Fruit fly (Drosophila melanogaster) whole organism, embryonic: Measurements from ENCODE around the gene moody.

ENCODE experiments used
- Atf-2 ChIP-seq: fragments of 200-800 bp; sonication (Bioruptor generic); optimal IDR thresholded peaks from 2 replicates; lab custom pipeline; 2016; ENCODE audit warnings: missing biosample characterization, missing genetic modification characterization
- CG10543 ChIP-seq: fragments of 200-800 bp; sonication (Bioruptor generic); optimal IDR thresholded peaks from 3 replicates; lab custom pipeline; 2017; ENCODE audit warnings: missing biosample characterization, mild to moderate bottlenecking, missing genetic modification characterization, moderate library complexity
- CG10654 ChIP-seq: fragments of 200-800 bp; sonication (Bioruptor generic); optimal IDR thresholded peaks from 2 replicates; lab custom pipeline; 2016; ENCODE audit warnings: missing biosample characterization, missing genetic modification characterization
- CG10959 ChIP-seq: fragments of 200-800 bp; sonication (Bioruptor generic); IDR thresholded peaks from 2 replicates; pipeline ENCODE4 v1.3.6; 2022; ENCODE audit warnings: missing biosample characterization, missing genetic modification characterization
- CG11085 ChIP-seq: fragments of 200-800 bp; sonication (Bioruptor generic); IDR thresholded peaks from 2 replicates; pipeline ENCODE4 v1.3.6; 2022; ENCODE audit warnings: missing biosample characterization, missing genetic modification characterization
- CG12219 ChIP-seq: fragments of 200-800 bp; sonication (Bioruptor generic); optimal IDR thresholded peaks from 3 replicates; lab custom pipeline; 2018; ENCODE audit warnings: missing biosample characterization, mild to moderate bottlenecking, missing genetic modification characterization
- CG13624 ChIP-seq: fragments of 200-800 bp; sonication (Bioruptor generic); optimal IDR thresholded peaks from 2 replicates; lab custom pipeline; 2016; ENCODE audit warnings: missing biosample characterization, missing genetic modification characterization
- CG14014 ChIP-seq: fragments of 200-800 bp; sonication (Bioruptor generic); IDR thresholded peaks from 2 replicates; pipeline ENCODE4 v1.3.6; 2022; ENCODE audit warnings: missing biosample characterization, missing genetic modification characterization
- CG14710 ChIP-seq: fragments of 200-800 bp; sonication (Bioruptor generic); optimal IDR thresholded peaks from 3 replicates; lab custom pipeline; 2019; ENCODE audit warnings: missing biosample characterization, mild to moderate bottlenecking, missing genetic modification characterization, moderate library complexity
- CG17328 ChIP-seq: fragments of 200-800 bp; sonication (Bioruptor generic); IDR thresholded peaks from 2 replicates; pipeline ENCODE4 v1.3.6; 2022; ENCODE audit warnings: missing biosample characterization, missing genetic modification characterization
- CG2116 ChIP-seq: fragments of 200-800 bp; sonication (Bioruptor generic); optimal IDR thresholded peaks from 3 replicates; lab custom pipeline; 2018; ENCODE audit warnings: missing biosample characterization, mild to moderate bottlenecking, missing genetic modification characterization
- CG2889 ChIP-seq: fragments of 200-800 bp; sonication (Bioruptor generic); IDR thresholded peaks from 3 replicates; pipeline ENCODE4 v1.3.6; 2022; ENCODE audit warnings: missing biosample characterization, missing genetic modification characterization
- CG30403 ChIP-seq: fragments of 200-800 bp; sonication (Bioruptor generic); optimal IDR thresholded peaks from 3 replicates; lab custom pipeline; 2016; ENCODE audit warnings: missing biosample characterization, missing genetic modification characterization
- CG31441 ChIP-seq: fragments of 200-800 bp; sonication (Bioruptor generic); IDR thresholded peaks from 2 replicates; pipeline ENCODE4 v1.3.6; 2022; ENCODE audit warnings: missing biosample characterization, missing genetic modification characterization
- CG34376 ChIP-seq: fragments of 200-800 bp; sonication (Bioruptor generic); optimal IDR thresholded peaks from 2 replicates; lab custom pipeline; 2018; ENCODE audit warnings: missing biosample characterization, mild to moderate bottlenecking, missing genetic modification characterization
- CG4424 ChIP-seq: fragments of 200-800 bp; sonication (Bioruptor generic); optimal IDR thresholded peaks from 3 replicates; lab custom pipeline; 2016; ENCODE audit warnings: missing biosample characterization, missing genetic modification characterization
- CG6689 ChIP-seq: fragments of 200-800 bp; sonication (Bioruptor generic); IDR thresholded peaks from 2 replicates; pipeline ENCODE4 v1.3.6; 2022; ENCODE audit warnings: missing biosample characterization, missing genetic modification characterization
- CG6854 ChIP-seq: fragments of 200-800 bp; sonication (Bioruptor generic); optimal IDR thresholded peaks from 3 replicates; lab custom pipeline; 2017; ENCODE audit warnings: missing biosample characterization, mild to moderate bottlenecking, missing genetic modification characterization
- CG8290 ChIP-seq, 3 experiments: fragments of 200-800 bp; sonication (Bioruptor generic); optimal IDR thresholded peaks; 2 replicates each; lab custom pipeline; 2016 to 2019; ENCODE audit warnings: missing biosample characterization in 3 of 3, missing genetic modification characterization in 3 of 3, mild to moderate bottlenecking in 2 of 3, moderate library complexity in 1 of 3
- CG9876 ChIP-seq: fragments of 200-800 bp; sonication (Bioruptor generic); optimal IDR thresholded peaks from 2 replicates; lab custom pipeline; 2016; ENCODE audit warnings: missing biosample characterization, missing genetic modification characterization
- Chrac-16 ChIP-seq: fragments of 200-800 bp; sonication (Bioruptor generic); optimal IDR thresholded peaks from 3 replicates; lab custom pipeline; 2016; ENCODE audit warnings: missing biosample characterization, missing genetic modification characterization
- Deaf1 ChIP-seq: fragments of 200-800 bp; optimal IDR thresholded peaks from 3 replicates; lab custom pipeline; 2019; ENCODE audit warnings: missing biosample characterization, mild to moderate bottlenecking, missing genetic modification characterization, moderate library complexity
- HmgZ ChIP-seq: fragments of 200-800 bp; sonication (Bioruptor generic); optimal IDR thresholded peaks from 2 replicates; lab custom pipeline; 2018; ENCODE audit warnings: missing biosample characterization, mild to moderate bottlenecking, missing genetic modification characterization
- Hsf ChIP-seq: fragments of 200-800 bp; sonication (Bioruptor generic); optimal IDR thresholded peaks from 3 replicates; lab custom pipeline; 2016; ENCODE audit warnings: missing biosample characterization, missing genetic modification characterization
- Lim3 ChIP-seq: fragments of 200-800 bp; sonication (Bioruptor generic); IDR thresholded peaks from 2 replicates; pipeline ENCODE4 v1.3.6; 2022; ENCODE audit warnings: missing biosample characterization, missing genetic modification characterization
- MBD-R2 ChIP-seq: fragments of 200-800 bp; sonication (Bioruptor generic); IDR thresholded peaks from 2 replicates; pipeline ENCODE4 v1.3.6; 2022; ENCODE audit warnings: missing biosample characterization, missing genetic modification characterization
- Oli ChIP-seq: fragments of 200-800 bp; sonication (Bioruptor generic); optimal IDR thresholded peaks from 2 replicates; lab custom pipeline; 2018; ENCODE audit warnings: missing biosample characterization, mild to moderate bottlenecking, missing genetic modification characterization, moderate library complexity
- Sin3A ChIP-seq: fragments of >200 bp; optimal IDR thresholded peaks from 2 replicates; lab custom pipeline; 2018
- Six4 ChIP-seq: fragments of 200-800 bp; sonication (Bioruptor generic); optimal IDR thresholded peaks from 2 replicates; lab custom pipeline; 2016; ENCODE audit warnings: missing biosample characterization, missing genetic modification characterization
- Sry-δ ChIP-seq: fragments of 200-800 bp; sonication (Bioruptor generic); optimal IDR thresholded peaks from 2 replicates; lab custom pipeline; 2016; ENCODE audit warnings: missing biosample characterization, missing genetic modification characterization
- Trl ChIP-seq, 3 experiments: fragments of >200 bp in 2 of 3; fragments of 200-800 bp in 1 of 3; sonication (Bioruptor generic) in 1 of 3; optimal IDR thresholded peaks; 2 replicates in 1 of 3; 3 replicates in 2 of 3; lab custom pipeline; 2016 to 2017; ENCODE audit warnings: missing biosample characterization in 1 of 3, missing genetic modification characterization in 1 of 3
- ap ChIP-seq: fragments of 200-800 bp; sonication (Bioruptor generic); IDR thresholded peaks from 2 replicates; pipeline ENCODE4 v1.3.6; 2022; ENCODE audit warnings: missing biosample characterization, missing genetic modification characterization
- cg ChIP-seq: fragments of 200-800 bp; sonication (Bioruptor generic); optimal IDR thresholded peaks from 3 replicates; lab custom pipeline; 2019; ENCODE audit warnings: missing biosample characterization, mild to moderate bottlenecking, missing genetic modification characterization, moderate library complexity
- crc ChIP-seq: fragments of 200-800 bp; sonication (Bioruptor generic); optimal IDR thresholded peaks from 2 replicates; lab custom pipeline; 2016; ENCODE audit warnings: missing biosample characterization, missing genetic modification characterization
- croc ChIP-seq: fragments of 200-800 bp; sonication (Bioruptor generic); conservative IDR thresholded peaks from 3 replicates; pipeline ENCODE4 v1.3.6; 2022; ENCODE audit warnings: missing biosample characterization, missing genetic modification characterization
- eve ChIP-seq, 2 experiments: fragments of >200 bp; optimal IDR thresholded peaks; 2 replicates each; lab custom pipeline; 2017; ENCODE audit warnings: missing biosample characterization in 2 of 2, missing genetic modification characterization in 2 of 2
- fd64A ChIP-seq: fragments of 200-800 bp; sonication (Bioruptor generic); optimal IDR thresholded peaks from 3 replicates; lab custom pipeline; 2018; ENCODE audit warnings: missing biosample characterization, mild to moderate bottlenecking, missing genetic modification characterization
- hbn ChIP-seq: fragments of 200-800 bp; sonication (Bioruptor generic); IDR thresholded peaks from 2 replicates; pipeline ENCODE4 v1.3.6; 2022; ENCODE audit warnings: missing biosample characterization, missing genetic modification characterization; ENCODE audit not compliant: partially characterized antibody
- hth ChIP-seq: fragments of >200 bp; optimal IDR thresholded peaks from 2 replicates; lab custom pipeline; 2017; ENCODE audit warnings: inconsistent platforms
- lilli ChIP-seq: fragments of 200-800 bp; sonication (Bioruptor generic); optimal IDR thresholded peaks from 3 replicates; lab custom pipeline; 2016; ENCODE audit warnings: missing biosample characterization, missing genetic modification characterization
- nom ChIP-seq: fragments of 200-800 bp; sonication (Bioruptor generic); optimal IDR thresholded peaks from 2 replicates; lab custom pipeline; 2017; ENCODE audit warnings: missing biosample characterization, missing genetic modification characterization, mild to moderate bottlenecking, moderate library complexity, missing genetic modification reagents
- pfk ChIP-seq: fragments of 200-800 bp; sonication (Bioruptor generic); optimal IDR thresholded peaks from 2 replicates; lab custom pipeline; 2018; ENCODE audit warnings: missing biosample characterization, mild to moderate bottlenecking, missing genetic modification characterization, moderate library complexity
- so ChIP-seq: fragments of 200-800 bp; sonication (Bioruptor generic); IDR thresholded peaks from 3 replicates; pipeline ENCODE4 v1.3.6; 2022; ENCODE audit warnings: missing biosample characterization, missing genetic modification characterization
- sob ChIP-seq: fragments of 200-800 bp; sonication (Bioruptor generic); IDR thresholded peaks from 2 replicates; pipeline ENCODE4 v1.3.6; 2022; ENCODE audit warnings: missing biosample characterization, missing genetic modification characterization
- ssp ChIP-seq: fragments of 200-800 bp; sonication (Bioruptor generic); IDR thresholded peaks from 2 replicates; pipeline ENCODE4 v1.3.6; 2022; ENCODE audit warnings: missing biosample characterization, missing genetic modification characterization
- twi ChIP-seq: fragments of 200-800 bp; optimal IDR thresholded peaks from 2 replicates; lab custom pipeline; 2019; ENCODE audit warnings: missing biosample characterization, mild to moderate bottlenecking, missing genetic modification characterization, moderate library complexity
- unpg ChIP-seq: fragments of 200-800 bp; sonication (Bioruptor generic); optimal IDR thresholded peaks from 3 replicates; lab custom pipeline; 2018; ENCODE audit warnings: missing biosample characterization, mild to moderate bottlenecking, missing genetic modification characterization, moderate library complexity
- vnd ChIP-seq: fragments of 200-800 bp; sonication (Bioruptor generic); IDR thresholded peaks from 3 replicates; pipeline ENCODE4 v1.3.6; 2022; ENCODE audit warnings: missing biosample characterization, missing genetic modification characterization; ENCODE audit not compliant: partially characterized antibody
- zen2 ChIP-seq: fragments of 200-800 bp; sonication (Bioruptor generic); IDR thresholded peaks from 3 replicates; pipeline ENCODE4 v1.3.6; 2022; ENCODE audit warnings: missing biosample characterization, missing genetic modification characterization; ENCODE audit not compliant: partially characterized antibody

Gene moody

dm6 chrX:2061119-2061518 is 11.2 kb upstream of the moody start (continued):
- peak; percentile 39 for TF ChIP-seq CG10543
- peak; percentile 36 for TF ChIP-seq HmgZ (tag; lab: Kevin White, UChicago)
- TF ChIP-seq CG10654 (GFP tag; lab: Kevin White, UChicago), result no peak
- peak; percentile 16 for TF ChIP-seq CG34376 (GFP tag; lab: Kevin White, UChicago)
- peak; percentile 27 for TF ChIP-seq nom (GFP tag; lab: Kevin White, UChicago)
- TF ChIP-seq Oli, result peak; percentile 21
- TF ChIP-seq fd64A, result peak; percentile 60
- no peak for TF ChIP-seq Chrac-16 (GFP tag; lab: Kevin White, UChicago)
- TF ChIP-seq CG4424 (GFP tag; lab: Kevin White, UChicago), result peak; percentile 23
- TF ChIP-seq lilli (GFP tag; lab: Kevin White, UChicago), result peak; percentile 14
- TF ChIP-seq CG14710, result peak; percentile 55
- no peak for TF ChIP-seq ap (GFP tag; lab: Robert Waterston, UW)
- TF ChIP-seq eve (GFP tag; optimal IDR thresholded peaks at IDR 0.05; lab: Kevin White, UChicago), result no peak
- no peak for TF ChIP-seq Trl (optimal IDR thresholded peaks at IDR 0.05; lab: Kevin White, UChicago)
- TF ChIP-seq Trl (GFP tag; optimal IDR thresholded peaks at IDR 0.05; lab: Kevin White, UChicago), result peak; percentile 17
- TF ChIP-seq Lim3 (GFP tag; lab: Robert Waterston, UW), result no peak
- TF ChIP-seq CG2889, result no peak
- 0 out of 2 replicates have a peak, but pooled peaks have one; percentile 34 for TF ChIP-seq sob (GFP tag; lab: Robert Waterston, UW)
- peak; percentile 2 for TF ChIP-seq Six4 (GFP tag; lab: Kevin White, UChicago)
- peak; percentile 56 for TF ChIP-seq unpg (GFP tag; lab: Kevin White, UChicago)
- TF ChIP-seq so, result 0 out of 3 replicates have a peak, but pooled peaks have one; percentile 46
- peak; percentile 8 for TF ChIP-seq CG30403 (GFP tag; lab: Kevin White, UChicago)
- peak; percentile 66 for TF ChIP-seq Deaf1
- TF ChIP-seq CG6854 (GFP tag; lab: Kevin White, UChicago), result peak; percentile 16
- 0 out of 3 replicates have a peak, but pooled peaks have one; percentile 12 for TF ChIP-seq croc (GFP tag; lab: Robert Waterston, UW)
- no peak for TF ChIP-seq hth (lab: Kevin White, UChicago)
- peak; percentile 39 for TF ChIP-seq CG2116 (GFP tag; lab: Kevin White, UChicago)
- peak; percentile 20 for TF ChIP-seq Sry-δ (GFP tag; lab: Kevin White, UChicago)
- TF ChIP-seq, all 482 proteins: peak for 163

dm6 chrX:2048778-2049686 is 888 bp downstream of the moody start:
- no peak for TF ChIP-seq CG11085 (GFP tag; lab: Robert Waterston, UW)
- TF ChIP-seq hbn (GFP tag; lab: Robert Waterston, UW), result no peak
- peak; percentile 50 for TF ChIP-seq Trl (optimal IDR thresholded peaks at IDR 0.05; lab: Kevin White, UChicago)
- TF ChIP-seq Trl (GFP tag; optimal IDR thresholded peaks at IDR 0.05; lab: Kevin White, UChicago), result no peak
- TF ChIP-seq ssp (GFP tag; lab: Robert Waterston, UW), result no peak
- no peak for TF ChIP-seq Atf-2 (GFP tag; lab: Kevin White, UChicago)
- no peak for TF ChIP-seq MBD-R2
- TF ChIP-seq CG31441, result no peak
- TF ChIP-seq zen2 (GFP tag; lab: Robert Waterston, UW), result no peak
- peak; percentile 32 for TF ChIP-seq cg (GFP tag; lab: Kevin White, UChicago)
- TF ChIP-seq Hsf (GFP tag; lab: Kevin White, UChicago), result no peak
- no peak for TF ChIP-seq crc
- TF ChIP-seq Sin3A, result no peak
- no peak for TF ChIP-seq CG6689 (GFP tag; lab: Robert Waterston, UW)
- TF ChIP-seq vnd (GFP tag; lab: Robert Waterston, UW), result no peak
- no peak for TF ChIP-seq pfk (GFP tag; lab: Kevin White, UChicago)
- TF ChIP-seq twi, result no peak
- no peak for TF ChIP-seq CG8290 (GFP tag; optimal IDR thresholded peaks at IDR 0.05; lab: Kevin White, UChicago)
- no peak for TF ChIP-seq CG8290 (tag; optimal IDR thresholded peaks at IDR 0.05; lab: Kevin White, UChicago)
- TF ChIP-seq CG17328 (GFP tag; lab: Robert Waterston, UW), result no peak
- TF ChIP-seq nom (GFP tag; lab: Kevin White, UChicago), result peak; percentile 4
- no peak for TF ChIP-seq CG13624 (GFP tag; lab: Kevin White, UChicago)
- TF ChIP-seq CG10959, result no peak
- TF ChIP-seq CG14014 (GFP tag; lab: Robert Waterston, UW), result no peak
- no peak for TF ChIP-seq CG9876
- no peak for TF ChIP-seq CG12219
